Fruit fly (Drosophila melanogaster): ENCODE results near the gene alt.

- TF ChIP-seq mirr (GFP tag; optimal IDR thresholded peaks at IDR 0.05) (no peak), exex (tag; optimal IDR thresholded peaks at IDR 0.05) (no peak), CG30020 (tag; optimal IDR thresholded peaks at IDR 0.05) (no peak), slbo (GFP tag; IDR thresholded peaks at IDR 0.05) (no peak), her (GFP tag; optimal IDR thresholded peaks at IDR 0.05) (no peak), wor (GFP tag; IDR thresholded peaks at IDR 0.05) (no peak), CG17829 (tag; optimal IDR thresholded peaks at IDR 0.05) (no peak), emc (GFP tag; optimal IDR thresholded peaks at IDR 0.05) (no peak), Kr (GFP tag; optimal IDR thresholded peaks at IDR 0.05) (no peak), az2 (GFP tag; optimal IDR thresholded peaks at IDR 0.05) (no peak), CG9609 (GFP tag; optimal IDR thresholded peaks at IDR 0.05) (no peak), Asciz (GFP tag; optimal IDR thresholded peaks at IDR 0.05) (no peak), pros (GFP tag; optimal IDR thresholded peaks at IDR 0.05) (peak; percentile 70)
These were observed 28.4 kb downstream of the alt start for dm6 chr3R:17653879-17654278.
